Worm (Caenorhabditis elegans): ENCODE results near the gene T13C2.2.

Gene T13C2.2

ce11 chrII:6782738-6783163, 9.2 kb upstream of the T13C2.2 start (continued):
- TF ChIP-seq ama-1 (optimal IDR thresholded peaks at IDR 0.05): no peak
- no peak for TF ChIP-seq ama-1 (GFP tag; optimal IDR thresholded peaks at IDR 0.05)
- TF ChIP-seq C17E4.6 (GFP tag; IDR thresholded peaks at IDR 0.05): no peak
- no peak for TF ChIP-seq ceh-100 (GFP tag; IDR thresholded peaks at IDR 0.05)
- no peak for TF ChIP-seq die-1 (tag; optimal IDR thresholded peaks at IDR 0.05)
- TF ChIP-seq lin-35 (GFP tag; optimal IDR thresholded peaks at IDR 0.05): peak in 1 of 3 experiments; percentile 41
- peak; percentile 14 for TF ChIP-seq gei-17 (GFP tag; optimal IDR thresholded peaks at IDR 0.05)
- peak; percentile 91 for TF ChIP-seq K12H6.12 (tag; optimal IDR thresholded peaks at IDR 0.05)
- peak; percentile 70 for TF ChIP-seq mcd-1 (GFP tag; IDR thresholded peaks at IDR 0.05)
- TF ChIP-seq mes-4 (tag; optimal IDR thresholded peaks at IDR 0.05): no peak
- TF ChIP-seq lin-40 (tag; optimal IDR thresholded peaks at IDR 0.05): peak; percentile 23
- TF ChIP-seq unc-62 (GFP tag; optimal IDR thresholded peaks at IDR 0.05): no peak
- no peak for TF ChIP-seq D2030.7 (GFP tag; IDR thresholded peaks at IDR 0.05)
- peak; percentile 55; the same call in 1 of the 2 replicates for TF ChIP-seq dox-1 (GFP tag; IDR thresholded peaks at IDR 0.05)
- peak; percentile 52 for TF ChIP-seq somi-1 (GFP tag; optimal IDR thresholded peaks at IDR 0.05)
- TF ChIP-seq lag-1 (GFP tag; IDR thresholded peaks at IDR 0.05): no peak
- peak; percentile 45 for TF ChIP-seq hmg-1.2 (GFP tag; IDR thresholded peaks at IDR 0.05)
- peak; percentile 41 for TF ChIP-seq B0336.3 (GFP tag; IDR thresholded peaks at IDR 0.05)
- TF ChIP-seq atf-7 (tag; optimal IDR thresholded peaks at IDR 0.05): no peak
- TF ChIP-seq nfya-2 (GFP tag; IDR thresholded peaks at IDR 0.05): no peak
- no peak for TF ChIP-seq hlh-26 (GFP tag; conservative IDR thresholded peaks at IDR 0.05)
- no peak for TF ChIP-seq F39B2.1 (GFP tag; IDR thresholded peaks at IDR 0.05)

- TF ChIP-seq cebp-1 (GFP tag; IDR thresholded peaks at IDR 0.05) (peak; percentile 56; the same call in 1 of the 2 replicates), cebp-1 (tag; optimal IDR thresholded peaks at IDR 0.05) (peak; percentile 86), dox-1 (GFP tag; IDR thresholded peaks at IDR 0.05) (no peak)
These were observed 8.6 kb upstream of the T13C2.2 start, which contains the start of gene gldi-2 for ce11 chrII:6783377-6783829. TSS of gene gldi-2 (plus strand) at chrII:6783427.

ce11 chrII:6788672-6789298, 3.2 kb upstream of the T13C2.2 start, which contains the start of gene T13C2.3:
TSS of gene T13C2.3 (plus strand) at chrII:6789248.
- TF ChIP-seq dox-1 (GFP tag; IDR thresholded peaks at IDR 0.05) (no peak), tbp1 (GFP tag; optimal IDR thresholded peaks at IDR 0.05) (no peak), hmg-1.2 (GFP tag; IDR thresholded peaks at IDR 0.05) (peak; percentile 34), ztf-6 (GFP tag; IDR thresholded peaks at IDR 0.05) (no peak)

ce11 chrII:6797771-6798440, 5.9 kb downstream of the T13C2.2 start:
- TF ChIP-seq B0261.1 (tag; optimal IDR thresholded peaks at IDR 0.05) (peak; percentile 60), rpc-1 (optimal IDR thresholded peaks at IDR 0.05) (peak; percentile 22), rpc-1 (tag; optimal IDR thresholded peaks at IDR 0.05) (peak; percentile 55), lin-26 (GFP tag; IDR thresholded peaks at IDR 0.05) (peak; percentile 73; the same call in 1 of the 2 replicates), hmg-1.2 (GFP tag; IDR thresholded peaks at IDR 0.05) (peak; percentile 25; the same call in 1 of the 2 replicates), tbp1 (GFP tag; optimal IDR thresholded peaks at IDR 0.05) (peak; percentile 81)

ce11 chrII:6800104-6800711, 8.2 kb downstream of the T13C2.2 start, which contains the start of gene F31E8.4:
TSS of gene F31E8.4 (minus strand) at chrII:6800154.
- TF ChIP-seq Y53G8AR.9 (GFP tag; conservative IDR thresholded peaks at IDR 0.05): no peak
- no peak for TF ChIP-seq nhr-90 (tag; optimal IDR thresholded peaks at IDR 0.05)
- peak; percentile 83 for TF ChIP-seq nhr-80 (tag; optimal IDR thresholded peaks at IDR 0.05)
- no peak for TF ChIP-seq die-1 (tag; optimal IDR thresholded peaks at IDR 0.05)
- TF ChIP-seq rcor-1 (GFP tag; IDR thresholded peaks at IDR 0.05): no peak
- no peak for TF ChIP-seq T26A5.8 (tag; optimal IDR thresholded peaks at IDR 0.05)
- TF ChIP-seq C17E4.6 (GFP tag; IDR thresholded peaks at IDR 0.05): no peak
- peak; percentile 46; the same call in 1 of the 2 replicates for TF ChIP-seq hmg-1.2 (GFP tag; IDR thresholded peaks at IDR 0.05)
